Fruit fly (Drosophila melanogaster) whole organism, wandering third instar larva: Measurements from ENCODE around the gene Jon66Ci.

Source experiments
- Hnf4 ChIP-seq: fragments of 200-800 bp; sonication (Bioruptor generic); optimal IDR thresholded peaks from 2 replicates; lab custom pipeline; 2016; ENCODE audit warnings: missing biosample characterization, mild to moderate bottlenecking, missing genetic modification characterization
- Hr83 ChIP-seq: fragments of 200-300 bp; sonication (Bioruptor generic); optimal IDR thresholded peaks from 2 replicates; lab custom pipeline; 2016; ENCODE audit warnings: missing biosample characterization, mild to moderate bottlenecking, missing genetic modification characterization, moderate library complexity; ENCODE audit not compliant: poor library complexity, severe bottlenecking
- Mio ChIP-seq: sonication (Bioruptor generic); optimal IDR thresholded peaks from 2 replicates; lab custom pipeline; 2016; ENCODE audit warnings: missing biosample characterization, missing genetic modification characterization
- Myc ChIP-seq: fragments of >200 bp; optimal IDR thresholded peaks from 2 replicates; lab custom pipeline; 2017
- N ChIP-seq: fragments of >200 bp; optimal IDR thresholded peaks from 2 replicates; lab custom pipeline; 2018; ENCODE audit warnings: missing biosample characterization, missing external identifiers, missing genetic modification characterization
- ey ChIP-seq: fragments of 200-800 bp; sonication (Bioruptor generic); optimal IDR thresholded peaks from 2 replicates; lab custom pipeline; 2016; ENCODE audit warnings: missing biosample characterization, missing genetic modification characterization
- h ChIP-seq: fragments of 200-800 bp; sonication (Bioruptor generic); optimal IDR thresholded peaks from 3 replicates; lab custom pipeline; 2016; ENCODE audit warnings: missing biosample characterization, mild to moderate bottlenecking, missing genetic modification characterization
- jim ChIP-seq: fragments of 175-275, 200-325 bp; sonication (Bioruptor generic); optimal IDR thresholded peaks from 2 replicates; lab custom pipeline; 2016; ENCODE audit warnings: missing biosample characterization, mild to moderate bottlenecking, missing genetic modification characterization
- lola ChIP-seq: fragments of >200 bp; optimal IDR thresholded peaks from 2 replicates; lab custom pipeline; 2017; ENCODE audit warnings: missing biosample characterization, missing genetic modification characterization
- psq ChIP-seq: fragments of 200-800 bp; sonication (Bioruptor generic); optimal IDR thresholded peaks from 3 replicates; lab custom pipeline; 2017; ENCODE audit warnings: missing biosample characterization, mild to moderate bottlenecking, missing genetic modification characterization, moderate library complexity
- usp ChIP-seq: fragments of >200 bp; optimal IDR thresholded peaks from 2 replicates; lab custom pipeline; 2017; ENCODE audit warnings: missing biosample characterization, missing genetic modification characterization

DNA sequence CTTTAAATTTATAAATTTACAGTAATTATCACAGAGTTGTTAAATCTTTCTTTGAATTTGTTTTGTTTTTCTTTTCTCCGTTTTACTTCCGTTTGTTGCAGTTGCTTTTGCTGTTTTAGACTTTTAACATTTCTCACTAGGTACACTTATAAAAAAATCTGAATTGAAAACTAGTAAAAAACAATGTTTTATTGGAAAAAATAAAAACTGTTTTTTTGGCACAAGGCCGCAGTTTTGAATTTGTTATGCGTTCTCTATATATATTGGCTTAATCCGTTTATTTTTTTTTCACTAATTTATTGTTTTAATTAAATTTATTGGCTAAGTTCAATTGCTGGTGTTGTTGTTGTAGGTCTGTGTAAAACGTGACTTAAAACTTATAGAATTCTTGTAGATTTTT, 48.7 kb downstream of the Jon66Ci start:
- TF ChIP-seq Mio (no peak), jim (no peak), psq (GFP tag; lab: Kevin White, UChicago) (no peak), Myc (no peak), ey (GFP tag; lab: Kevin White, UChicago) (no peak), usp (GFP tag; lab: Kevin White, UChicago) (no peak), Hnf4 (GFP tag; lab: Kevin White, UChicago) (no peak), h (GFP tag; lab: Kevin White, UChicago) (no peak), lola (no peak), Hr83 (GFP tag; lab: Kevin White, UChicago) (no peak), N (GFP tag; lab: Kevin White, UChicago) (no peak)
